Worm (Caenorhabditis elegans): Measurements from ENCODE around the gene K01A6.8.

ce11 chrIV:11740204-11740603 lies 3.0 kb upstream of the K01A6.8 start, which contains the start of gene K01A6.4:
- TF ChIP-seq ztf-11 (tag; optimal IDR thresholded peaks at IDR 0.05), result no peak
- TF ChIP-seq nhr-85 (tag), result no peak
- no peak for TF ChIP-seq unc-62 (GFP tag; optimal IDR thresholded peaks at IDR 0.05)
- no peak for TF ChIP-seq unc-98 (GFP tag; IDR thresholded peaks at IDR 0.05)
- TF ChIP-seq dpl-1 (GFP tag; optimal IDR thresholded peaks at IDR 0.05), result no peak
- no peak for TF ChIP-seq nhr-19 (GFP tag; conservative IDR thresholded peaks at IDR 0.05)
- TF ChIP-seq snpc-4 (tag; optimal IDR thresholded peaks at IDR 0.05), result no peak
- no peak for TF ChIP-seq vab-15 (tag; optimal IDR thresholded peaks at IDR 0.05)
- TF ChIP-seq ama-1 (optimal IDR thresholded peaks at IDR 0.05), result no peak
- TF ChIP-seq lin-35 (GFP tag; optimal IDR thresholded peaks at IDR 0.05), result no peak
- TF ChIP-seq nhr-237 (tag; optimal IDR thresholded peaks at IDR 0.05), result no peak
- no peak for TF ChIP-seq irx-1 (tag; optimal IDR thresholded peaks at IDR 0.05)
- TF ChIP-seq nhr-11 (tag; optimal IDR thresholded peaks at IDR 0.05), result no peak
- TF ChIP-seq fkh-10 (GFP tag; optimal IDR thresholded peaks at IDR 0.05), result no peak
